Worm (Caenorhabditis elegans): ENCODE results near the gene nekl-3.

The nekl-3 gene

ce11 chrX:12407297-12407696 lies 16.0 kb upstream of the nekl-3 start:
- TF ChIP-seq hlh-1 (tag; optimal IDR thresholded peaks at IDR 0.05) (no peak), elt-3 (tag; optimal IDR thresholded peaks at IDR 0.05) (no peak), drap-1 (GFP tag; optimal IDR thresholded peaks at IDR 0.05) (peak; percentile 62), bed-3 (GFP tag; optimal IDR thresholded peaks at IDR 0.05) (no peak), lin-13 (tag; optimal IDR thresholded peaks at IDR 0.05) (no peak), nhr-28 (tag; optimal IDR thresholded peaks at IDR 0.05) (no peak), ham-2 (GFP tag; optimal IDR thresholded peaks at IDR 0.05) (no peak), blmp-1 (tag; optimal IDR thresholded peaks at IDR 0.05) (no peak), cnd-1 (tag; optimal IDR thresholded peaks at IDR 0.05) (no peak), unc-62 (GFP tag; optimal IDR thresholded peaks at IDR 0.05) (no peak), nhr-76 (tag; optimal IDR thresholded peaks at IDR 0.05) (no peak), elt-1 (tag; optimal IDR thresholded peaks at IDR 0.05; ENCODE audit: borderline replicate concordance, insufficient read depth) (no peak), ceh-43 (GFP tag; optimal IDR thresholded peaks at IDR 0.05) (no peak), zip-8 (tag; optimal IDR thresholded peaks at IDR 0.05) (no peak), sptf-1 (tag; optimal IDR thresholded peaks at IDR 0.05) (peak; percentile 71), ceh-83 (GFP tag; optimal IDR thresholded peaks at IDR 0.05) (no peak), mls-2 (tag; optimal IDR thresholded peaks at IDR 0.05) (peak; percentile 33), mab-5 (tag; optimal IDR thresholded peaks at IDR 0.05) (no peak), nhr-2 (tag; optimal IDR thresholded peaks at IDR 0.05) (no peak), ces-1 (GFP tag; optimal IDR thresholded peaks at IDR 0.05) (peak; percentile 98), flh-1 (GFP tag; optimal IDR thresholded peaks at IDR 0.05) (no peak), M03D4.4 (tag; optimal IDR thresholded peaks at IDR 0.05) (no peak), ceh-39 (tag; optimal IDR thresholded peaks at IDR 0.05) (no peak), lin-32 (GFP tag; optimal IDR thresholded peaks at IDR 0.05) (no peak), tbx-8 (GFP tag; optimal IDR thresholded peaks at IDR 0.05) (no peak), pha-4 (tag; optimal IDR thresholded peaks at IDR 0.05) (no peak), unc-120 (tag; optimal IDR thresholded peaks at IDR 0.05; ENCODE audit: poor library complexity, severe bottlenecking) (peak; percentile 32), nhr-12 (tag; optimal IDR thresholded peaks at IDR 0.05) (no peak), ztf-11 (tag; optimal IDR thresholded peaks at IDR 0.05) (no peak), nhr-237 (tag; optimal IDR thresholded peaks at IDR 0.05) (no peak), lsy-2 (tag; optimal IDR thresholded peaks at IDR 0.05) (no peak), snpc-4 (tag; optimal IDR thresholded peaks at IDR 0.05) (no peak)

ce11 chrX:12406592-12406991 lies 15.3 kb upstream of the nekl-3 start:
- TF ChIP-seq lin-13 (tag; optimal IDR thresholded peaks at IDR 0.05), result no peak
- no peak for TF ChIP-seq unc-62 (GFP tag; optimal IDR thresholded peaks at IDR 0.05)
- no peak for TF ChIP-seq ztf-11 (tag; optimal IDR thresholded peaks at IDR 0.05)
- TF ChIP-seq unc-39 (tag; optimal IDR thresholded peaks at IDR 0.05), result no peak
- TF ChIP-seq hlh-1 (tag; optimal IDR thresholded peaks at IDR 0.05), result no peak
- TF ChIP-seq blmp-1 (tag; optimal IDR thresholded peaks at IDR 0.05), result no peak
- no peak for TF ChIP-seq cnd-1 (tag; optimal IDR thresholded peaks at IDR 0.05)
- no peak for TF ChIP-seq ces-1 (GFP tag; optimal IDR thresholded peaks at IDR 0.05)
- TF ChIP-seq unc-120 (tag; optimal IDR thresholded peaks at IDR 0.05; ENCODE audit: poor library complexity, severe bottlenecking), result no peak
- TF ChIP-seq drap-1 (GFP tag; optimal IDR thresholded peaks at IDR 0.05), result no peak
- no peak for TF ChIP-seq mab-5 (tag; optimal IDR thresholded peaks at IDR 0.05)
- TF ChIP-seq lsy-2 (tag; optimal IDR thresholded peaks at IDR 0.05), result no peak
- TF ChIP-seq M03D4.4 (tag; optimal IDR thresholded peaks at IDR 0.05), result no peak
- no peak for TF ChIP-seq lin-32 (GFP tag; optimal IDR thresholded peaks at IDR 0.05)
- no peak for TF ChIP-seq ceh-43 (GFP tag; optimal IDR thresholded peaks at IDR 0.05)
- TF ChIP-seq pha-4 (tag; optimal IDR thresholded peaks at IDR 0.05), result no peak
- no peak for TF ChIP-seq nhr-12 (tag; optimal IDR thresholded peaks at IDR 0.05)
- no peak for TF ChIP-seq bed-3 (GFP tag; optimal IDR thresholded peaks at IDR 0.05)
- TF ChIP-seq zip-8 (tag; optimal IDR thresholded peaks at IDR 0.05), result no peak
- TF ChIP-seq snpc-4 (tag; optimal IDR thresholded peaks at IDR 0.05), result no peak

ce11 chrX:12406037-12406436 lies 14.8 kb upstream of the nekl-3 start:
- TF ChIP-seq zip-8 (tag; optimal IDR thresholded peaks at IDR 0.05) (no peak), bed-3 (GFP tag; optimal IDR thresholded peaks at IDR 0.05) (no peak)

ce11 chrX:12404729-12405128 lies 13.4 kb upstream of the nekl-3 start:
- TF ChIP-seq unc-62 (GFP tag; optimal IDR thresholded peaks at IDR 0.05) (peak; percentile 54), flh-1 (GFP tag; optimal IDR thresholded peaks at IDR 0.05) (no peak)

Data from whole organism, mixed stage, embryonic.